Worm (Caenorhabditis elegans) whole organism, early embryonic: ENCODE measurements around the gene pals-16.

Experiments used
- B0310.2 ChIP-seq: sonication (generic microtip); optimal IDR thresholded peaks from 2 replicates; lab custom pipeline; 2016; ENCODE audit warnings: mild to moderate bottlenecking, missing genetic modification characterization, missing compliant biosample characterization
- F13C5.2 ChIP-seq: sonication (generic microtip); optimal IDR thresholded peaks from 2 replicates; lab custom pipeline; 2017; ENCODE audit warnings: mild to moderate bottlenecking, missing genetic modification characterization, inconsistent platforms, missing compliant biosample characterization
- ama-1 ChIP-seq: fragments of 150-350 bp; optimal IDR thresholded peaks from 2 replicates; lab custom pipeline; 2014
- flt-1 ChIP-seq: fragments of 200-800 bp; sonication (Bioruptor generic); IDR thresholded peaks from 2 replicates; pipeline ENCODE4 v1.3.6; 2022; ENCODE audit warnings: missing genetic modification characterization, missing compliant biosample characterization
- hmg-4 ChIP-seq: fragments of 200-800 bp; sonication (Bioruptor generic); optimal IDR thresholded peaks from 2 replicates; lab custom pipeline; 2018; ENCODE audit warnings: mild to moderate bottlenecking, missing genetic modification characterization, missing compliant biosample characterization
- hnd-1 ChIP-seq: sonication (generic microtip); optimal IDR thresholded peaks from 2 replicates; lab custom pipeline; 2016; ENCODE audit warnings: missing genetic modification characterization, missing compliant biosample characterization
- pes-1 ChIP-seq: fragments of 200-800 bp; sonication (Bioruptor generic); IDR thresholded peaks from 2 replicates; pipeline ENCODE4 v1.3.6; 2022; ENCODE audit warnings: missing genetic modification reagents, missing genetic modification characterization, missing compliant biosample characterization
- tbx-11 ChIP-seq: fragments of 200-800 bp; sonication (Bioruptor generic); IDR thresholded peaks from 2 replicates; pipeline ENCODE4 v1.3.6; 2022; ENCODE audit warnings: missing genetic modification characterization, missing compliant biosample characterization
- tbx-37 ChIP-seq: fragments of 200-800 bp; sonication (Bioruptor generic); conservative IDR thresholded peaks from 2 replicates; pipeline ENCODE4 v1.3.6; 2022; ENCODE audit warnings: missing genetic modification reagents, missing genetic modification characterization, missing compliant biosample characterization
- tra-4 ChIP-seq: sonication (generic microtip); optimal IDR thresholded peaks from 2 replicates; lab custom pipeline; 2017; ENCODE audit warnings: missing genetic modification characterization, missing compliant biosample characterization

- TF ChIP-seq ama-1 (lab: Kevin White, UChicago) (no peak), B0310.2 (tag; lab: Kevin White, UChicago) (no peak), tbx-37 (GFP tag; lab: Robert Waterston, UW) (no peak), tbx-11 (GFP tag; lab: Robert Waterston, UW) (no peak), pes-1 (GFP tag; lab: Robert Waterston, UW) (no peak), hmg-4 (no peak), F13C5.2 (tag; lab: Kevin White, UChicago) (no peak), hnd-1 (tag; lab: Kevin White, UChicago) (no peak), flt-1 (GFP tag; lab: Robert Waterston, UW) (no peak), tra-4 (tag; lab: Kevin White, UChicago) (no peak)
Measured at ce11 chrIII:1388274-1389058, 11.3 kb upstream of the pals-16 start, which contains the start of gene pals-20.
